Worm (Caenorhabditis elegans) whole organism, midembryonic: ENCODE measurements around the gene aqp-3.

ENCODE experiments used
- cog-1 ChIP-seq: sonication (generic microtip); optimal IDR thresholded peaks from 2 replicates; lab custom pipeline; 2016; ENCODE audit warnings: missing genetic modification characterization, missing compliant biosample characterization
- tab-1 ChIP-seq: fragments of 200-800 bp; sonication (Bioruptor generic); IDR thresholded peaks from 2 replicates; pipeline ENCODE4 v1.3.6; 2022; ENCODE audit warnings: missing genetic modification characterization, missing compliant biosample characterization
- ztf-29 ChIP-seq: fragments of 200-800 bp; sonication (Bioruptor generic); IDR thresholded peaks from 2 replicates; pipeline ENCODE4 v1.3.6; 2022; ENCODE audit warnings: missing genetic modification reagents, missing genetic modification characterization, missing compliant biosample characterization

DNA sequence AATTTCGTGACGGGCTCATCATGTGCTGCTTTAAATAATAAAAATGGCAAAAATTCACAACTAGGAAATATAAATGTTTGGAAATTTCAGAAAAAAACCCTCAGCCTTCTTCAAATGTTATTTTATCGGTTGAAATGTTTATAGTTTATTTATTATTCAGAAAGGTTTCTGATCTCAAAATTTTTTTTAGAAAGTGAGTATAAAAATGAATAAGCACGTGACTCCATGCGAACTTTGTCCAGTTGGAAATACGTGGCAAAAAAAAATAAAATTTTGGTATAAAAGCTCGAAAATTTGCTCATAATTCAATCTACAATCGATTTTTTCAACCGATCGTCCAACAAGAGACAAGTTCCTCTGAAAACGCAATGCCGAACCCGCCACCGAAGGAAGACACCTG is 16.7 kb downstream of the aqp-3 start, which contains the start of gene nsph-3.1:
- TF ChIP-seq ztf-29 (GFP tag; lab: Robert Waterston, UW) (no peak), cog-1 (tag; lab: Kevin White, UChicago) (no peak), tab-1 (GFP tag; lab: Robert Waterston, UW) (no peak)
